Fruit fly (Drosophila melanogaster) whole organism, prepupa: ENCODE data around the gene CG44044.
A peak's percentile ranks its signal among the peaks of the same experiment; 100 is the strongest.

Source experiments
- Blimp-1 ChIP-seq: fragments of 200-800 bp; sonication (Bioruptor generic); optimal IDR thresholded peaks from 3 replicates; lab custom pipeline; 2017; ENCODE audit warnings: missing biosample characterization, missing genetic modification characterization, mild to moderate bottlenecking, moderate library complexity, missing genetic modification reagents
- CG6163 ChIP-seq: fragments of 200-800 bp; sonication (Bioruptor generic); IDR thresholded peaks from 3 replicates; pipeline ENCODE4 v1.3.6; 2022; ENCODE audit warnings: missing biosample characterization, missing genetic modification characterization
- Hr38 ChIP-seq: sonication (Bioruptor generic); optimal IDR thresholded peaks from 2 replicates; lab custom pipeline; 2016; ENCODE audit warnings: missing biosample characterization, missing genetic modification characterization
- Hr39 ChIP-seq: fragments of 200-800 bp; sonication (Bioruptor generic); optimal IDR thresholded peaks from 2 replicates; lab custom pipeline; 2016; ENCODE audit warnings: missing biosample characterization, missing genetic modification characterization
- Met ChIP-seq: fragments of 200-800 bp; sonication (Bioruptor generic); optimal IDR thresholded peaks from 3 replicates; lab custom pipeline; 2016; ENCODE audit warnings: missing biosample characterization, missing genetic modification characterization
- net ChIP-seq: fragments of 200-800 bp; sonication (Bioruptor generic); optimal IDR thresholded peaks from 3 replicates; lab custom pipeline; 2016; ENCODE audit warnings: missing biosample characterization, missing genetic modification characterization

DNA sequence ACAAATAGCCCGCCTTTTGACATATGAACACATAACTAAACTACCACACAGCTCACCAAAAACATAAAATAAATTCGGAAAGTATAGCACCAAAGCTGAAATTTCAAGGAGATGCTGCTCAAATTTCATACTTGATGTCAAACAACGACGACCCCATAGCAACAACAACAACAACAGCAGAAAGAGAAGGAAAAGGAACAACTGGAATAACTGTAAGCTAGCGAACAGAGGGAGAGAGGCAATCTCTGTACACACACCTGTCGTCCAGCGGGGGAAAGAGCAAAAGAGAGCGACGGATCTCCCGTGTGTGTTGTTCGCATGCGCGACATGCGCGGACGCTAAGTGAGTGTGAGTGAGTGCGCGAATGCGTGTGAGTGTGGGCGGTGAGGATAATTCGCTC, 47.1 kb upstream of the CG44044 start:
- TF ChIP-seq net (GFP tag; lab: Kevin White, UChicago) (no peak), Blimp-1 (no peak), Met (GFP tag; lab: Kevin White, UChicago) (no peak), CG6163 (GFP tag; lab: Robert Waterston, UW) (peak; percentile 61; the same call in 1 of the 3 replicates), Hr38 (GFP tag; lab: Kevin White, UChicago) (no peak), Hr39 (GFP tag; lab: Kevin White, UChicago) (no peak)
